Fruit fly (Drosophila melanogaster): ENCODE results near the gene mRNA-cap.

mRNA-cap gene

DNA sequence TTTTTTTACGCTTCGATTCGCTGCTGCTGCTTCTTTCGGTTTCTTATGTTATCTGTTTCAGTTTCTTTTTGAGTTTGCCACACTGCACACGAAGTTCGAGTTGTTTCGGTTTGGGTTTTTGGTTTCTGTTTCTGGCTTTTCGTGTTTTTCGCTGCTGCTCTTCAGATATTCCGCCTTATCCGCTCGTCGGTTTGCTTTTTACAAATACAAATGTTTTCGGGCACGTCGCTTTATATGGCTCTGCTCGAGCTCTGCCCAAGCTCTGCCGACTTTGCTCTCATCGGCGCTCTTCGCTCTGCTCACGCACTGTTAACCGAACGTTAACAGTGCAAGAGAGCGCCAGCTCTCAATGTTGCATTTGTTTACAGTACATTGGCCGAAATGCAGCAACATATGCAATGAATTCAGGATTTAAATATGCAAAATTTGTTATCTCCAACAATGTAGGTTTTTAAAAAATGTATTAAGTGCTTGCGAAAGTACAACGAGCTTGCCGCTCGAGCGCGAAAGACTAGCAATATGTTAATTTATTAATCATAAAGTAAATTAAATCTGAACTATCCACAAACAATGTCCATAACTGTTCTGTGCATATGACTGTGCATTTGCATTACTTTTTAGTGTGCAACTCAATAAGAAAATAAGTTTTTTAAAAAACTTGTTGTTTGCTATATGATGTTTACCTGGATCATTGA lies 31.2 kb downstream of the mRNA-cap start (continued):
- TF ChIP-seq CG12155 (GFP tag; optimal IDR thresholded peaks at IDR 0.05) (no peak), Mes4 (GFP tag; optimal IDR thresholded peaks at IDR 0.05) (no peak), bsh (GFP tag; optimal IDR thresholded peaks at IDR 0.05) (peak in 1 of 2 experiments; percentile 5), CG5245 (GFP tag; optimal IDR thresholded peaks at IDR 0.05) (no peak), CG4854 (GFP tag; optimal IDR thresholded peaks at IDR 0.05) (no peak), CG7357 (GFP tag; IDR thresholded peaks at IDR 0.05) (no peak), pzg (GFP tag; optimal IDR thresholded peaks at IDR 0.05) (no peak), ken (GFP tag; IDR thresholded peaks at IDR 0.05) (no peak), Gsc (GFP tag; IDR thresholded peaks at IDR 0.05) (no peak), Sox100B (GFP tag; optimal IDR thresholded peaks at IDR 0.05) (peak; percentile 14), tio (GFP tag; optimal IDR thresholded peaks at IDR 0.05) (peak; percentile 6), CG13287 (GFP tag; IDR thresholded peaks at IDR 0.05; ENCODE audit: partially characterized antibody) (peak; percentile 46; the same call in 1 of the 2 replicates), ro (GFP tag; IDR thresholded peaks at IDR 0.05) (no peak), sim (GFP tag; IDR thresholded peaks at IDR 0.05) (no peak), zen2 (GFP tag; IDR thresholded peaks at IDR 0.05; ENCODE audit: partially characterized antibody) (no peak), Sox102F (GFP tag; optimal IDR thresholded peaks at IDR 0.05) (peak; percentile 11), Vsx1 (GFP tag; optimal IDR thresholded peaks at IDR 0.05) (no peak), CG5953 (GFP tag; IDR thresholded peaks at IDR 0.05) (no peak), CG11696 (GFP tag; IDR thresholded peaks at IDR 0.05) (no peak), CG4730 (GFP tag; IDR thresholded peaks at IDR 0.05) (no peak), jumu (GFP tag; optimal IDR thresholded peaks at IDR 0.05) (no peak), p53 (GFP tag; optimal IDR thresholded peaks at IDR 0.05) (no peak), dimm (GFP tag; IDR thresholded peaks at IDR 0.05) (no peak), Bgb (GFP tag; IDR thresholded peaks at IDR 0.05; ENCODE audit: partially characterized antibody) (peak; percentile 24; the same call in 1 of the 2 replicates), lola (GFP tag; optimal IDR thresholded peaks at IDR 0.05) (peak in 1 of 3 experiments; percentile 8), CG10979 (tag; optimal IDR thresholded peaks at IDR 0.05) (no peak), CG2712 (tag; optimal IDR thresholded peaks at IDR 0.05) (no peak), PHDP (tag; optimal IDR thresholded peaks at IDR 0.05) (peak; percentile 1), CG12942 (GFP tag; optimal IDR thresholded peaks at IDR 0.05) (no peak), CG8478 (optimal IDR thresholded peaks at IDR 0.05) (no peak), CG1529 (GFP tag; optimal IDR thresholded peaks at IDR 0.05) (no peak), inv (GFP tag; IDR thresholded peaks at IDR 0.05; ENCODE audit: partially characterized antibody) (0 out of 2 replicates have a peak, but pooled peaks have one; percentile 9), eyg (GFP tag; optimal IDR thresholded peaks at IDR 0.05) (no peak), CG8924 (tag; optimal IDR thresholded peaks at IDR 0.05) (no peak), CG12219 (GFP tag; optimal IDR thresholded peaks at IDR 0.05) (no peak), CG13894 (tag; optimal IDR thresholded peaks at IDR 0.05) (no peak), CG10959 (GFP tag; IDR thresholded peaks at IDR 0.05) (no peak), Deaf1 (tag; optimal IDR thresholded peaks at IDR 0.05) (peak; percentile 76), Hmx (GFP tag; optimal IDR thresholded peaks at IDR 0.05) (no peak), gem (tag; optimal IDR thresholded peaks at IDR 0.05) (peak; percentile 35), CG10366 (GFP tag; IDR thresholded peaks at IDR 0.05) (no peak), CG12299 (tag; optimal IDR thresholded peaks at IDR 0.05) (no peak), CG8281 (tag; optimal IDR thresholded peaks at IDR 0.05) (no peak), Rfx (GFP tag; IDR thresholded peaks at IDR 0.05) (peak; percentile 31; the same call in 1 of the 2 replicates), CG12744 (GFP tag; optimal IDR thresholded peaks at IDR 0.05) (no peak), Scr (GFP tag; IDR thresholded peaks at IDR 0.05; ENCODE audit: partially characterized antibody) (no peak), NK7.1 (GFP tag; optimal IDR thresholded peaks at IDR 0.05) (no peak), CG18764 (GFP tag; optimal IDR thresholded peaks at IDR 0.05) (no peak), bab2 (GFP tag; optimal IDR thresholded peaks at IDR 0.05) (no peak), gsb (GFP tag; IDR thresholded peaks at IDR 0.05) (no peak)
